Worm (Caenorhabditis elegans): ENCODE measurements around the gene C33G8.2.

DNA sequence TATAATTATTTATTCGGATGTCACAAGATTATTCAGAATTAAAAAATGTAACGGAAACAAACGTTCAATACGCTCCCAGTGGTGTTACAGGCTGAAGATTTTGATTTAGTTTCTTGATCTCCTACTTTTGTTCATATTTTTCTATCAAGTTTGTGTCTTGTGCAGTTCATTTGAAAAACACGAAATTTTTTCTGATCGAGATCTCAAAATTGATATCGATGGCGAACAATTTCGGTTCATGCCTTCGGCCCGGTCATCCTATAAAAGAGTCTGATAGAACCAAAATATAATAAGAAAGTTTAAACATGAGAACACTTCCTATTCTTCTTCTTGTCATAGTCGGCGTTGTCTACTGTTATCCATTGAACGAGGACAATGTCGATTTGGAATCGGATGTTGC lies 2.3 kb upstream of the C33G8.2 start, which contains the start of gene drd-10:
- TF ChIP-seq med-1 (GFP tag; optimal IDR thresholded peaks at IDR 0.05; ENCODE audit: insufficient read depth) (no peak), ztf-23 (GFP tag; IDR thresholded peaks at IDR 0.05) (no peak), T22C8.4 (GFP tag; IDR thresholded peaks at IDR 0.05) (no peak), ztf-29 (GFP tag; IDR thresholded peaks at IDR 0.05) (no peak), klf-2 (GFP tag; conservative IDR thresholded peaks at IDR 0.05) (no peak), tab-1 (GFP tag; IDR thresholded peaks at IDR 0.05) (no peak), ref-1 (GFP tag; conservative IDR thresholded peaks at IDR 0.05) (no peak), flt-1 (GFP tag; IDR thresholded peaks at IDR 0.05) (no peak), cog-1 (tag; optimal IDR thresholded peaks at IDR 0.05) (no peak)
